Worm (Caenorhabditis elegans) whole organism, L4 larva: ENCODE measurements around the gene C38C3.3.

ENCODE experiments used
- F10B5.3 ChIP-seq: sonication (generic microtip); optimal IDR thresholded peaks from 2 replicates; lab custom pipeline; 2016; ENCODE audit warnings: mild to moderate bottlenecking, missing genetic modification characterization, missing compliant biosample characterization
- ZK337.2 ChIP-seq: fragments of 200-800 bp; sonication (Bioruptor generic); IDR thresholded peaks from 2 replicates; pipeline ENCODE4 v1.3.6; 2022; ENCODE audit warnings: missing genetic modification reagents, missing genetic modification characterization, missing compliant biosample characterization
- ZK546.5 ChIP-seq, 2 experiments: sonication (generic microtip); optimal IDR thresholded peaks; 2 replicates each; lab custom pipeline; 2017; ENCODE audit warnings: missing biosample characterization in 2 of 2, missing genetic modification characterization in 2 of 2
- aly-2 ChIP-seq: sonication (generic microtip); optimal IDR thresholded peaks from 2 replicates; lab custom pipeline; 2018; ENCODE audit warnings: missing biosample characterization, missing genetic modification characterization
- ama-1 ChIP-seq: fragments of 150-350 bp; optimal IDR thresholded peaks from 2 replicates; lab custom pipeline; 2014; ENCODE audit warnings: inconsistent platforms, mixed read lengths
- arid-1 ChIP-seq: fragments of 200-800 bp; sonication (Bioruptor generic); conservative IDR thresholded peaks from 2 replicates; pipeline ENCODE4 v1.3.6; 2022; ENCODE audit warnings: missing genetic modification reagents, missing genetic modification characterization, missing compliant biosample characterization
- attf-4 ChIP-seq: sonication (generic microtip); optimal IDR thresholded peaks from 3 replicates; lab custom pipeline; 2017; ENCODE audit warnings: missing biosample characterization, missing genetic modification characterization
- ceh-28 ChIP-seq: fragments of 150-350 bp; optimal IDR thresholded peaks from 2 replicates; lab custom pipeline; 2014; ENCODE audit warnings: missing biosample characterization, missing genetic modification reagents, missing genetic modification characterization
- ceh-44 ChIP-seq: fragments of 200-800 bp; sonication (Bioruptor generic); IDR thresholded peaks from 2 replicates; pipeline ENCODE4 v1.3.6; 2022; ENCODE audit warnings: missing genetic modification reagents, missing genetic modification characterization, missing compliant biosample characterization
- ces-1 ChIP-seq: fragments of 150-350 bp; sonication (generic microtip); optimal IDR thresholded peaks from 4 replicates; lab custom pipeline; 2014; ENCODE audit warnings: missing biosample characterization, missing genetic modification reagents, missing genetic modification characterization
- daf-12 ChIP-seq: fragments of 150-350 bp; optimal IDR thresholded peaks from 2 replicates; lab custom pipeline; 2014; ENCODE audit warnings: missing biosample characterization, missing genetic modification reagents, missing genetic modification characterization
- dmd-8 ChIP-seq: fragments of 200-800 bp; sonication (Bioruptor generic); IDR thresholded peaks from 2 replicates; pipeline ENCODE4 v1.3.6; 2022; ENCODE audit warnings: missing genetic modification characterization, missing compliant biosample characterization
- dmd-9 ChIP-seq: fragments of 200-800 bp; sonication (Bioruptor generic); IDR thresholded peaks from 2 replicates; pipeline ENCODE4 v1.3.6; 2022; ENCODE audit warnings: missing genetic modification reagents, missing genetic modification characterization, missing compliant biosample characterization
- dpl-1 ChIP-seq: fragments of 150-350 bp; optimal IDR thresholded peaks from 2 replicates; lab custom pipeline; 2014; ENCODE audit warnings: missing biosample characterization, missing genetic modification reagents, missing genetic modification characterization
- egl-27 ChIP-seq: sonication (generic microtip); optimal IDR thresholded peaks from 3 replicates; lab custom pipeline; 2017; ENCODE audit warnings: missing biosample characterization, missing genetic modification reagents, missing genetic modification characterization
- fkh-10 ChIP-seq: fragments of 150-350 bp; optimal IDR thresholded peaks from 2 replicates; lab custom pipeline; 2014; ENCODE audit warnings: missing biosample characterization, missing genetic modification reagents, missing genetic modification characterization
- fos-1 ChIP-seq: fragments of 150-350 bp; optimal IDR thresholded peaks from 2 replicates; lab custom pipeline; 2014; ENCODE audit warnings: missing biosample characterization, missing genetic modification characterization
- gei-8 ChIP-seq: fragments of 200-800 bp; sonication (Bioruptor generic); optimal IDR thresholded peaks from 2 replicates; lab custom pipeline; 2018; ENCODE audit warnings: mild to moderate bottlenecking, missing genetic modification characterization, missing compliant biosample characterization
- hlh-30 ChIP-seq: sonication (generic microtip); optimal IDR thresholded peaks from 2 replicates; lab custom pipeline; 2017; ENCODE audit warnings: antibody characterized with exemption, mild to moderate bottlenecking, missing genetic modification characterization, missing compliant biosample characterization; ENCODE audit not compliant: insufficient read depth
- hmg-1.1 ChIP-seq: fragments of 200-800 bp; sonication (Bioruptor generic); IDR thresholded peaks from 2 replicates; pipeline ENCODE4 v1.3.6; 2022; ENCODE audit warnings: missing genetic modification reagents, missing genetic modification characterization, missing compliant biosample characterization
- lin-1 ChIP-seq: fragments of 200-800 bp; sonication (Bioruptor generic); IDR thresholded peaks from 2 replicates; pipeline ENCODE4 v1.3.6; 2022; ENCODE audit warnings: missing genetic modification reagents, missing genetic modification characterization, missing compliant biosample characterization
- lin-13 ChIP-seq: fragments of 150-350 bp; optimal IDR thresholded peaks from 2 replicates; lab custom pipeline; 2014; ENCODE audit warnings: missing biosample characterization, missing genetic modification reagents, missing genetic modification characterization
- lin-29 ChIP-seq: fragments of 200-800 bp; sonication (Bioruptor generic); IDR thresholded peaks from 2 replicates; pipeline ENCODE4 v1.3.6; 2022; ENCODE audit warnings: missing genetic modification reagents, missing genetic modification characterization, missing compliant biosample characterization
- lsy-2 ChIP-seq, 2 experiments: fragments of 150-350 bp in 1 of 2; sonication (generic microtip) in 1 of 2; optimal IDR thresholded peaks; 2 replicates each; lab custom pipeline; 2014 to 2017; ENCODE audit warnings: missing biosample characterization in 2 of 2, missing genetic modification characterization in 2 of 2
- mdl-1 ChIP-seq, 2 experiments: fragments of 150-350 bp in 1 of 2; sonication (generic microtip) in 1 of 2; optimal IDR thresholded peaks; 2 replicates each; lab custom pipeline; 2014 to 2017; ENCODE audit warnings: missing biosample characterization in 2 of 2, missing genetic modification characterization in 2 of 2
- mxl-3 ChIP-seq: fragments of 200-800 bp; sonication (Bioruptor generic); optimal IDR thresholded peaks from 2 replicates; lab custom pipeline; 2018; ENCODE audit warnings: mild to moderate bottlenecking, missing genetic modification characterization, missing compliant biosample characterization
- nhr-102 ChIP-seq: sonication (generic microtip); optimal IDR thresholded peaks from 2 replicates; lab custom pipeline; 2016; ENCODE audit warnings: mild to moderate bottlenecking, missing genetic modification characterization, moderate library complexity, missing compliant biosample characterization
- nhr-11 ChIP-seq: fragments of 150-350 bp; optimal IDR thresholded peaks from 2 replicates; lab custom pipeline; 2014; ENCODE audit warnings: missing biosample characterization, missing genetic modification characterization
- nhr-237 ChIP-seq: sonication (generic microtip); optimal IDR thresholded peaks from 2 replicates; lab custom pipeline; 2017; ENCODE audit warnings: missing biosample characterization, missing genetic modification characterization
- nhr-25 ChIP-seq: sonication (generic microtip); optimal IDR thresholded peaks from 2 replicates; lab custom pipeline; 2017; ENCODE audit warnings: missing genetic modification characterization, mild to moderate bottlenecking, missing compliant biosample characterization, antibody characterized with exemption, moderate library complexity, borderline replicate concordance; ENCODE audit not compliant: insufficient read depth
- nhr-42 ChIP-seq: fragments of 200-800 bp; sonication (Bioruptor generic); IDR thresholded peaks from 2 replicates; pipeline ENCODE4 v1.3.6; 2022; ENCODE audit warnings: missing genetic modification characterization, missing compliant biosample characterization
- nhr-48 ChIP-seq: sonication (generic microtip); optimal IDR thresholded peaks from 2 replicates; lab custom pipeline; 2016; ENCODE audit warnings: mild to moderate bottlenecking, missing genetic modification characterization, missing compliant biosample characterization
- nhr-76 ChIP-seq: fragments of 150-350 bp; optimal IDR thresholded peaks from 2 replicates; lab custom pipeline; 2014; ENCODE audit warnings: missing biosample characterization, missing genetic modification characterization
- nhr-77 ChIP-seq: fragments of 150-350 bp; optimal IDR thresholded peaks from 2 replicates; lab custom pipeline; 2014; ENCODE audit warnings: missing biosample characterization, missing genetic modification characterization
- php-3 ChIP-seq: fragments of 200-800 bp; sonication (Bioruptor generic); IDR thresholded peaks from 2 replicates; pipeline ENCODE4 v1.3.6; 2022; ENCODE audit warnings: missing genetic modification reagents, missing genetic modification characterization, missing compliant biosample characterization
- pqm-1 ChIP-seq: sonication (generic microtip); optimal IDR thresholded peaks from 2 replicates; lab custom pipeline; 2017; ENCODE audit warnings: missing biosample characterization, missing genetic modification characterization
- sdz-12 ChIP-seq: fragments of 200-800 bp; sonication (Bioruptor generic); optimal IDR thresholded peaks from 2 replicates; lab custom pipeline; 2018; ENCODE audit warnings: mild to moderate bottlenecking, missing genetic modification characterization, missing compliant biosample characterization
- set-16 ChIP-seq: fragments of 200-800 bp; sonication (Bioruptor generic); IDR thresholded peaks from 2 replicates; pipeline ENCODE4 v1.3.6; 2022; ENCODE audit warnings: missing genetic modification reagents, missing genetic modification characterization, missing compliant biosample characterization
- snpc-1.2 ChIP-seq: fragments of 200-800 bp; sonication (Bioruptor generic); IDR thresholded peaks from 2 replicates; pipeline ENCODE4 v1.3.6; 2022; ENCODE audit warnings: missing genetic modification reagents, missing genetic modification characterization, missing compliant biosample characterization
- unc-130 ChIP-seq: sonication (generic microtip); optimal IDR thresholded peaks from 2 replicates; lab custom pipeline; 2016; ENCODE audit warnings: missing genetic modification reagents, missing genetic modification characterization, missing compliant biosample characterization
- unc-62 ChIP-seq, 3 experiments: fragments of 150-350 bp in 1 of 3; sonication (generic microtip); optimal IDR thresholded peaks in 2 of 3; peaks in 1 of 3; 1 replicate in 1 of 3; 2 replicates in 2 of 3; lab custom pipeline; 2014 to 2017; ENCODE audit warnings: missing biosample characterization in 3 of 3, missing genetic modification characterization in 3 of 3, missing genetic modification reagents in 3 of 3, missing genotype in 1 of 3
- vab-7 ChIP-seq: fragments of 200-800 bp; sonication (Bioruptor generic); IDR thresholded peaks from 2 replicates; pipeline ENCODE4 v1.3.6; 2022; ENCODE audit warnings: missing genetic modification reagents, missing genetic modification characterization, missing compliant biosample characterization
- zfp-2 ChIP-seq: sonication (generic microtip); optimal IDR thresholded peaks from 2 replicates; lab custom pipeline; 2016; ENCODE audit warnings: mild to moderate bottlenecking, missing genetic modification characterization, missing compliant biosample characterization
- zip-11 ChIP-seq: fragments of 200-800 bp; sonication (Bioruptor generic); IDR thresholded peaks from 2 replicates; pipeline ENCODE4 v1.3.6; 2022; ENCODE audit warnings: missing genetic modification characterization, missing compliant biosample characterization
- zip-2 ChIP-seq: fragments of 150-350 bp; optimal IDR thresholded peaks from 2 replicates; lab custom pipeline; 2014; ENCODE audit warnings: missing biosample characterization, missing genetic modification characterization
- ztf-11 ChIP-seq: fragments of 150-350 bp; optimal IDR thresholded peaks from 2 replicates; lab custom pipeline; 2014; ENCODE audit warnings: missing biosample characterization, missing genetic modification characterization

Gene C38C3.3

ce11 chrV:1481742-1482141 is 13.7 kb upstream of the C38C3.3 start, which contains the start of gene C38C3.4:
Gene C38C3.4, plus strand, starts transcription at chrV:1482042.
- no peak for TF ChIP-seq hlh-30 (tag; lab: Kevin White, UChicago)
- no peak for TF ChIP-seq lsy-2 (tag; optimal IDR thresholded peaks at IDR 0.05; lab: Kevin White, UChicago)
- TF ChIP-seq nhr-42 (GFP tag; lab: Robert Waterston, UW), result no peak
- TF ChIP-seq fos-1 (tag; lab: Kevin White, UChicago), result no peak
- TF ChIP-seq nhr-102 (tag; lab: Kevin White, UChicago), result no peak

- TF ChIP-seq sdz-12 (no peak), fkh-10 (GFP tag; lab: Kevin White, UChicago) (peak; percentile 73), nhr-48 (no peak), ces-1 (peak; percentile 52), ZK337.2 (GFP tag; lab: Robert Waterston, UW) (no peak)
These were observed 9.4 kb upstream of the C38C3.3 start for ce11 chrV:1486031-1486430.

- TF ChIP-seq set-16 (GFP tag; lab: Robert Waterston, UW) (no peak), dmd-8 (no peak), lin-29 (GFP tag; lab: Robert Waterston, UW) (no peak), mdl-1 (tag; optimal IDR thresholded peaks at IDR 0.05; lab: Kevin White, UChicago) (no peak), nhr-48 (no peak), hlh-30 (tag; lab: Kevin White, UChicago) (no peak), pqm-1 (tag; lab: Kevin White, UChicago) (no peak), F10B5.3 (tag; lab: Kevin White, UChicago) (no peak), dpl-1 (GFP tag; lab: Kevin White, UChicago) (no peak), php-3 (GFP tag; lab: Robert Waterston, UW) (no peak), unc-62 (GFP tag; optimal IDR thresholded peaks at IDR 0.05 in 1 of 2; lab: Kevin White, UChicago) (no peak), unc-62 (tag; optimal IDR thresholded peaks at IDR 0.05; lab: Kevin White, UChicago) (no peak), zip-11 (GFP tag; lab: Robert Waterston, UW) (no peak), daf-12 (no peak), aly-2 (tag; lab: Kevin White, UChicago) (no peak), nhr-25 (tag; lab: Kevin White, UChicago) (no peak), mxl-3 (no peak), dmd-9 (GFP tag; lab: Robert Waterston, UW) (no peak), nhr-237 (tag; lab: Kevin White, UChicago) (no peak)
These were observed 8.2 kb upstream of the C38C3.3 start for ce11 chrV:1487262-1487661.

ce11 chrV:1488642-1489041 is 6.8 kb upstream of the C38C3.3 start:
- TF ChIP-seq nhr-25 (tag; lab: Kevin White, UChicago) (no peak), nhr-11 (tag; lab: Kevin White, UChicago) (peak; percentile 16), vab-7 (GFP tag; lab: Robert Waterston, UW) (no peak), nhr-77 (tag; lab: Kevin White, UChicago) (no peak), ceh-44 (GFP tag; lab: Robert Waterston, UW) (no peak)

DNA sequence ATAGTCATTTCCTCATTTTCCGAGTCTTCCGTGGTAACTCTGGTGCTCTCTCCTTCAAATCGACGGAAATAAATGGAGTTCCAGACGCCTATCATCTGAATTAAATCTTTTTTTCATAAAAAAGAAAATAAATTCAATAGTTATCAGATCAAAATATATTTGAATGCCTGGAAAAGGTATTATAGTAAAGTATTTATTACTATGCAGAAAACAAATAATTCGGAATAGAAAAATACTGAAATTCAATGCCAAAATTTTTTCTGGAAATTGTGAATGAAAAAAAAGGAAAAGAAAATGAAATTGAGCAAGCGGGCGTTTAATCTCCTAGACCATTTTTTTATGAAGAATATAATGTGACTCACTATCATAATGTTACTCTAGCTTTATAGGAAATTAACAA is 3.9 kb upstream of the C38C3.3 start, which contains the start of gene C38C3.6:
Gene C38C3.6 (minus strand): TSS at position 101 of the 400 bp plus-strand sequence.
- TF ChIP-seq ztf-11, result no peak
- TF ChIP-seq arid-1 (GFP tag; lab: Robert Waterston, UW), result no peak
- TF ChIP-seq ama-1, result no peak
- no peak for TF ChIP-seq snpc-1.2
- no peak for TF ChIP-seq unc-130 (GFP tag; lab: Kevin White, UChicago)
- no peak for TF ChIP-seq gei-8 (GFP tag; lab: Kevin White, UChicago)
- no peak for TF ChIP-seq zip-2 (tag; lab: Kevin White, UChicago)
- no peak for TF ChIP-seq nhr-76 (tag; lab: Kevin White, UChicago)
- no peak for TF ChIP-seq hmg-1.1 (GFP tag; lab: Robert Waterston, UW)
- TF ChIP-seq ZK546.5 (tag; optimal IDR thresholded peaks at IDR 0.05; lab: Kevin White, UChicago), result no peak
- no peak for TF ChIP-seq egl-27
- no peak for TF ChIP-seq attf-4 (tag; lab: Kevin White, UChicago)
- TF ChIP-seq lin-13 (GFP tag; lab: Kevin White, UChicago), result no peak
- no peak for TF ChIP-seq ceh-28
- no peak for TF ChIP-seq ceh-44 (GFP tag; lab: Robert Waterston, UW)
- TF ChIP-seq lin-1 (GFP tag; lab: Robert Waterston, UW), result no peak
- TF ChIP-seq zfp-2 (tag; lab: Kevin White, UChicago), result no peak
